Worm (Caenorhabditis elegans): ENCODE results near the gene lias-1.

The lias-1 gene

ce11 chrIII:3539499-3539898 lies 34.6 kb upstream of the lias-1 start:
- TF ChIP-seq lin-35 (GFP tag; optimal IDR thresholded peaks at IDR 0.05) (no peak), nhr-12 (tag; optimal IDR thresholded peaks at IDR 0.05) (no peak), fos-1 (tag; optimal IDR thresholded peaks at IDR 0.05) (no peak), rnt-1 (tag; optimal IDR thresholded peaks at IDR 0.05) (no peak), pag-3 (tag; optimal IDR thresholded peaks at IDR 0.05; ENCODE audit: borderline replicate concordance, insufficient read depth) (no peak)

- TF ChIP-seq hlh-17 (GFP tag; optimal IDR thresholded peaks at IDR 0.05; ENCODE audit: borderline replicate concordance) (no peak), fkh-8 (tag; optimal IDR thresholded peaks at IDR 0.05) (peak; percentile 12)
Measured at ce11 chrIII:3537401-3537800, 32.5 kb upstream of the lias-1 start, which contains the start of gene cfap-20. Gene cfap-20 (minus strand): TSS chrIII:3537501.

DNA sequence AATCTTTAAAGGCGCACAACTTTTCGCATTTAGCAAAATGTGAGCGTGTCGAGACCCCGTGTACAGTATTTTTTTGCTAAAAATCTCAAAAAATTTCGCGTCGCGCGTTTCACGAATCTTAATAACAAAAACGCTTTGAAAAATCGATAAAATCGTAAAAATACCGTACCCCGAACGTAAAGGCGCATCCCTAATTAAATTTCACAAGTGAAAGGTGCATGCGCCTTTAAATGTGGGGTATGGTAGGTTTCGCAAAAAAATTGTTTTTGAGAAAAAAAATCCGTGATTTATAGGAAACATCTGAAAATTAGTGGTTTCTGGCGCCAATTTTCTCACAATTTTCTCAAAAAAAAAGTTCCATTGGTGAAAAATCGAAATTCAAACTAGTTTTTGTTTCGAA lies 29.3 kb upstream of the lias-1 start:
- TF ChIP-seq ceh-82 (tag; optimal IDR thresholded peaks at IDR 0.05) (no peak), vab-15 (tag; optimal IDR thresholded peaks at IDR 0.05) (no peak), C04F5.9 (tag; optimal IDR thresholded peaks at IDR 0.05) (no peak), jun-1 (tag; optimal IDR thresholded peaks at IDR 0.05) (no peak), pax-3 (tag; optimal IDR thresholded peaks at IDR 0.05) (no peak), unc-98 (GFP tag; IDR thresholded peaks at IDR 0.05) (no peak), rnt-1 (tag; optimal IDR thresholded peaks at IDR 0.05) (no peak), dpl-1 (GFP tag; optimal IDR thresholded peaks at IDR 0.05) (no peak), tlp-1 (tag; optimal IDR thresholded peaks at IDR 0.05) (no peak), unc-86 (tag; optimal IDR thresholded peaks at IDR 0.05) (no peak), nhr-237 (tag; optimal IDR thresholded peaks at IDR 0.05) (no peak)

DNA sequence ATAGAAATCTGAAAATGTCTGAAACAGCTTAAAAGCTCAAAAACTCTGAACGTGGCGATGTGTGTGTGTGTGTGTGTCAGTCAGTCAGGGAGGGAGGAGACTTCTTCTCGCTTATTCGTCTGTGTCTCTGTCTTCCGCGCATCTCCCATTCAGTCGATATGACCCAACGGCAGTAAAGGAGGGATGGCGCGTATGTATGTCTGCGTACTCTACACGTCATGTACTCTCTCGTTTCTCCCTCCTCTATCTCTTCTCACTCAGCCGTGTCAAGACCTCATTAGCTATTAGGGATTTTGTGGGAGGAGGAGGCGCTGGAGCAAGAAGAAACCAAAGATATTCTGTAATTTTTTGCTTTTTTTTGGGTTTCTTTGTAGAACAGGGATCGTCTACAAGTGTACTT lies 27.1 kb upstream of the lias-1 start:
- TF ChIP-seq ceh-88 (GFP tag; IDR thresholded peaks at IDR 0.05): no peak; the same call in 1 of the 2 replicates
- no peak for TF ChIP-seq hlh-4 (tag; optimal IDR thresholded peaks at IDR 0.05)
- TF ChIP-seq F16B12.6 (tag; optimal IDR thresholded peaks at IDR 0.05): peak; percentile 18
- peak; percentile 43 for TF ChIP-seq jun-1 (tag; optimal IDR thresholded peaks at IDR 0.05)
- TF ChIP-seq nhr-90 (tag; optimal IDR thresholded peaks at IDR 0.05; ENCODE audit: poor library complexity): no peak
- TF ChIP-seq efl-1 (optimal IDR thresholded peaks at IDR 0.05): peak; percentile 60 to 76
- TF ChIP-seq efl-1 (GFP tag; optimal IDR thresholded peaks at IDR 0.05 in 1 of 2): peak; percentile 12 to 78
- TF ChIP-seq fkh-4 (tag; optimal IDR thresholded peaks at IDR 0.05; ENCODE audit: borderline replicate concordance): no peak
- no peak for TF ChIP-seq alr-1 (tag; optimal IDR thresholded peaks at IDR 0.05; ENCODE audit: borderline replicate concordance)
- peak; percentile 76 for TF ChIP-seq snu-23 (GFP tag; optimal IDR thresholded peaks at IDR 0.05)
- no peak for TF ChIP-seq lin-39 (tag; optimal IDR thresholded peaks at IDR 0.05)
- TF ChIP-seq nhr-11 (tag; optimal IDR thresholded peaks at IDR 0.05): no peak
- peak; percentile 61 to 77 for TF ChIP-seq lsy-2 (tag; optimal IDR thresholded peaks at IDR 0.05)
- TF ChIP-seq mab-9 (GFP tag; IDR thresholded peaks at IDR 0.05): no peak
- TF ChIP-seq skn-1 (tag; optimal IDR thresholded peaks at IDR 0.05): no peak
- TF ChIP-seq lin-15B (tag; optimal IDR thresholded peaks at IDR 0.05): no peak
- TF ChIP-seq nhr-84 (tag; optimal IDR thresholded peaks at IDR 0.05): no peak
- TF ChIP-seq ceh-82 (tag; optimal IDR thresholded peaks at IDR 0.05): peak; percentile 54 to 84 (median 59)
- TF ChIP-seq egl-27 (tag; optimal IDR thresholded peaks at IDR 0.05): peak; percentile 8 to 34
- TF ChIP-seq nhr-71 (tag; optimal IDR thresholded peaks at IDR 0.05): peak; percentile 69
- TF ChIP-seq irx-1 (tag; optimal IDR thresholded peaks at IDR 0.05): no peak
- peak; percentile 15 for TF ChIP-seq zag-1 (tag; optimal IDR thresholded peaks at IDR 0.05)
- TF ChIP-seq fos-1 (tag; optimal IDR thresholded peaks at IDR 0.05): no peak
- TF ChIP-seq nhr-28 (tag; optimal IDR thresholded peaks at IDR 0.05): no peak
- peak; percentile 0 for TF ChIP-seq lin-13 (GFP tag; optimal IDR thresholded peaks at IDR 0.05)
- TF ChIP-seq unc-62 (GFP tag; optimal IDR thresholded peaks at IDR 0.05): no peak
- TF ChIP-seq unc-130 (tag; optimal IDR thresholded peaks at IDR 0.05): no peak
- TF ChIP-seq tlp-1 (tag; optimal IDR thresholded peaks at IDR 0.05): no peak
- TF ChIP-seq nhr-237 (tag; optimal IDR thresholded peaks at IDR 0.05): no peak
- TF ChIP-seq hlh-17 (GFP tag; optimal IDR thresholded peaks at IDR 0.05; ENCODE audit: borderline replicate concordance): no peak
- TF ChIP-seq ztf-4 (tag; optimal IDR thresholded peaks at IDR 0.05): no peak
- no peak for TF ChIP-seq ceh-90 (tag; optimal IDR thresholded peaks at IDR 0.05)
- TF ChIP-seq pqm-1 (tag; optimal IDR thresholded peaks at IDR 0.05): no peak
- peak; percentile 76 for TF ChIP-seq fkh-8 (tag; optimal IDR thresholded peaks at IDR 0.05)
- no peak for TF ChIP-seq Y116A8C.19 (tag; optimal IDR thresholded peaks at IDR 0.05; ENCODE audit: borderline replicate concordance)
- TF ChIP-seq efl-3 (GFP tag; optimal IDR thresholded peaks at IDR 0.05): no peak
- peak; percentile 73 for TF ChIP-seq nhr-47 (tag; optimal IDR thresholded peaks at IDR 0.05)

Data from whole organism, L1 larva.